Worm (Caenorhabditis elegans) whole organism, young adult: ENCODE measurements around the gene dagl-2.

Source experiments
- C17E4.6 ChIP-seq: fragments of 200-800 bp; sonication (Bioruptor generic); IDR thresholded peaks from 2 replicates; pipeline ENCODE4 v1.3.6; 2022; ENCODE audit warnings: missing genetic modification reagents, missing genetic modification characterization, missing compliant biosample characterization
- F23B12.7 ChIP-seq: sonication (generic microtip); optimal IDR thresholded peaks from 2 replicates; lab custom pipeline; 2017; ENCODE audit warnings: missing genetic modification characterization, mild to moderate bottlenecking, missing compliant biosample characterization, antibody characterized with exemption, moderate library complexity; ENCODE audit not compliant: insufficient read depth
- F37B4.10 ChIP-seq: fragments of 200-800 bp; sonication (Bioruptor generic); IDR thresholded peaks from 2 replicates; pipeline ENCODE4 v1.3.6; 2022; ENCODE audit warnings: missing genetic modification characterization, missing compliant biosample characterization
- T07F8.4 ChIP-seq: sonication (generic microtip); optimal IDR thresholded peaks from 2 replicates; lab custom pipeline; 2016; ENCODE audit warnings: mild to moderate bottlenecking, missing genetic modification characterization, moderate library complexity, missing compliant biosample characterization
- hmg-20 ChIP-seq: fragments of 200-800 bp; sonication (Bioruptor generic); IDR thresholded peaks from 2 replicates; pipeline ENCODE4 v1.3.6; 2022; ENCODE audit warnings: missing genetic modification reagents, missing genetic modification characterization, missing compliant biosample characterization
- let-607 ChIP-seq, 2 experiments: fragments of 200-800 bp in 1 of 2; sonication (Bioruptor generic) in 1 of 2; sonication (generic microtip) in 1 of 2; optimal IDR thresholded peaks; 2 replicates each; lab custom pipeline; 2016 to 2018; ENCODE audit warnings: mild to moderate bottlenecking in 2 of 2, missing compliant biosample characterization in 2 of 2, missing genetic modification characterization in 2 of 2, moderate library complexity in 2 of 2, missing genotype in 1 of 2
- mcd-1 ChIP-seq: fragments of 200-800 bp; sonication (Bioruptor generic); IDR thresholded peaks from 2 replicates; pipeline ENCODE4 v1.3.6; 2022; ENCODE audit warnings: missing genetic modification reagents, missing genetic modification characterization, missing compliant biosample characterization
- nfyb-1 ChIP-seq: fragments of 200-800 bp; sonication (Bioruptor generic); IDR thresholded peaks from 2 replicates; pipeline ENCODE4 v1.3.6; 2022; ENCODE audit warnings: missing genetic modification reagents, missing genetic modification characterization, missing compliant biosample characterization
- nhr-90 ChIP-seq: sonication (generic microtip); optimal IDR thresholded peaks from 2 replicates; lab custom pipeline; 2016; ENCODE audit warnings: missing genotype, mild to moderate bottlenecking, missing genetic modification characterization, missing compliant biosample characterization
- pha-4 ChIP-seq: fragments of 150-350 bp; sonication (generic microtip); optimal IDR thresholded peaks from 2 replicates; lab custom pipeline; 2014; ENCODE audit warnings: missing biosample characterization, missing genetic modification reagents, missing genetic modification characterization
- snpc-4 ChIP-seq, 5 experiments: fragments of 150-350 bp in 1 of 5; sonication (generic microtip) in 4 of 5; optimal IDR thresholded peaks; 2 replicates each; lab custom pipeline; 2014 to 2018; ENCODE audit warnings: missing genetic modification characterization in 5 of 5, missing biosample characterization in 3 of 5, antibody characterized with exemption in 2 of 5, mild to moderate bottlenecking in 2 of 5, missing compliant biosample characterization in 2 of 5, missing genotype in 2 of 5, moderate library complexity in 2 of 5, missing genetic modification reagents in 1 of 5
- tbx-9 ChIP-seq: sonication (generic microtip); optimal IDR thresholded peaks from 2 replicates; lab custom pipeline; 2016; ENCODE audit warnings: borderline replicate concordance, missing genetic modification characterization, inconsistent platforms, missing compliant biosample characterization
- unc-62 ChIP-seq: fragments of 150-350 bp; optimal IDR thresholded peaks from 2 replicates; lab custom pipeline; 2014; ENCODE audit warnings: missing biosample characterization, missing genetic modification reagents, missing genetic modification characterization

DNA sequence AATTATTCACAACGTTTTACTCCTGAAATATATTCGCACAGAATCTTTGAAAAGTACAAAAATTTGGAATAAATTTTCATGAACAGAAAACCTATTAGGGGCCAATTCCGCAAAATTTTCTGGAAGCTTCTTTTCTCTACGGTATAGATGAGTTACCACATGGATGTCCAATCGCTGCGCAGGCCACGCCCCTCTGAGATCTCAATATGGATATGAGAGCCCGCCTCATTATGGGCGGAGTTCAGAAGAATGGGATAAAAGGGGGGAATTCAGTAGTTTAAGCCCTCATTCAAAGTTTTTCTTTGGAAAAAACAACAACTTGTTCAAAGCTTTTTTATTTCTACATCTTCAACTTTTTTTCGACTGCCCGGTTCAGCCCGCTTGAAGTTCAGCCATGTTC, 28.4 kb upstream of the dagl-2 start, which contains the start of gene daf-7:
- no peak for TF ChIP-seq unc-62 (GFP tag; lab: Kevin White, UChicago)
- no peak for TF ChIP-seq F37B4.10 (GFP tag; lab: Robert Waterston, UW)
- no peak for TF ChIP-seq pha-4
- no peak for TF ChIP-seq T07F8.4
- TF ChIP-seq hmg-20 (GFP tag; lab: Robert Waterston, UW), result no peak
- no peak for TF ChIP-seq C17E4.6 (GFP tag; lab: Robert Waterston, UW)
- TF ChIP-seq tbx-9, result no peak
- TF ChIP-seq snpc-4 (GFP tag; optimal IDR thresholded peaks at IDR 0.05; lab: Kevin White, UChicago), result no peak
- no peak for TF ChIP-seq snpc-4 (tag; optimal IDR thresholded peaks at IDR 0.05; lab: Kevin White, UChicago)
- no peak for TF ChIP-seq F23B12.7 (tag; lab: Kevin White, UChicago)
- TF ChIP-seq let-607 (tag; optimal IDR thresholded peaks at IDR 0.05; lab: Kevin White, UChicago), result no peak
- TF ChIP-seq nfyb-1 (GFP tag; lab: Robert Waterston, UW), result no peak
- no peak for TF ChIP-seq nhr-90 (tag; lab: Kevin White, UChicago)
- TF ChIP-seq mcd-1, result no peak
